Fruit fly (Drosophila melanogaster) whole organism, embryonic: ENCODE data around the gene CG34251.

Source experiments
- Adf1 ChIP-seq: fragments of 200-800 bp; sonication (Bioruptor generic); IDR thresholded peaks from 2 replicates; pipeline ENCODE4 v1.3.6; 2022; ENCODE audit warnings: missing biosample characterization, missing genetic modification characterization
- Asciz ChIP-seq: fragments of 200-800 bp; sonication (Bioruptor generic); optimal IDR thresholded peaks from 2 replicates; lab custom pipeline; 2017; ENCODE audit warnings: missing biosample characterization, mild to moderate bottlenecking, missing genetic modification characterization, missing genetic modification reagents
- Atf6 ChIP-seq: fragments of 200-800 bp; sonication (Bioruptor generic); IDR thresholded peaks from 2 replicates; pipeline ENCODE4 v1.3.6; 2022; ENCODE audit warnings: missing biosample characterization, missing genetic modification characterization
- CG10147 ChIP-seq: fragments of 200-800 bp; sonication (Bioruptor generic); optimal IDR thresholded peaks from 2 replicates; lab custom pipeline; 2019; ENCODE audit warnings: missing biosample characterization, mild to moderate bottlenecking, missing genetic modification characterization, moderate library complexity
- CG10462 ChIP-seq: fragments of 200-800 bp; sonication (Bioruptor generic); optimal IDR thresholded peaks from 2 replicates; lab custom pipeline; 2016; ENCODE audit warnings: missing biosample characterization, missing genetic modification characterization
- CG12236 ChIP-seq: fragments of 200-800 bp; sonication (Bioruptor generic); optimal IDR thresholded peaks from 2 replicates; lab custom pipeline; 2016; ENCODE audit warnings: missing biosample characterization, missing genetic modification characterization
- CG12299 ChIP-seq: fragments of 200-800 bp; sonication (Bioruptor generic); optimal IDR thresholded peaks from 2 replicates; lab custom pipeline; 2018; ENCODE audit warnings: missing biosample characterization, mild to moderate bottlenecking, missing genetic modification characterization
- CG12769 ChIP-seq: fragments of 200-800 bp; sonication (Bioruptor generic); optimal IDR thresholded peaks from 2 replicates; lab custom pipeline; 2019; ENCODE audit warnings: missing biosample characterization, mild to moderate bottlenecking, missing genetic modification characterization, moderate library complexity
- CG17568 ChIP-seq: fragments of 200-800 bp; sonication (Bioruptor generic); optimal IDR thresholded peaks from 2 replicates; lab custom pipeline; 2018; ENCODE audit warnings: missing biosample characterization, mild to moderate bottlenecking, missing genetic modification characterization, moderate library complexity
- CG17612 ChIP-seq: fragments of 200-800 bp; sonication (Bioruptor generic); IDR thresholded peaks from 2 replicates; pipeline ENCODE4 v1.3.6; 2022; ENCODE audit warnings: missing biosample characterization, missing genetic modification characterization
- CG17912 ChIP-seq: fragments of 200-800 bp; sonication (Bioruptor generic); optimal IDR thresholded peaks from 2 replicates; lab custom pipeline; 2018; ENCODE audit warnings: missing biosample characterization, mild to moderate bottlenecking, missing genetic modification characterization
- CG2120 ChIP-seq: fragments of 200-800 bp; sonication (Bioruptor generic); optimal IDR thresholded peaks from 3 replicates; lab custom pipeline; 2016; ENCODE audit warnings: missing biosample characterization, missing genetic modification characterization
- CG34376 ChIP-seq: fragments of 200-800 bp; sonication (Bioruptor generic); optimal IDR thresholded peaks from 2 replicates; lab custom pipeline; 2018; ENCODE audit warnings: missing biosample characterization, mild to moderate bottlenecking, missing genetic modification characterization
- CG4854 ChIP-seq: fragments of 200-800 bp; sonication (Bioruptor generic); optimal IDR thresholded peaks from 2 replicates; lab custom pipeline; 2016; ENCODE audit warnings: missing biosample characterization, missing genetic modification characterization, inconsistent platforms
- CG7839 ChIP-seq: fragments of 200-800 bp; sonication (Bioruptor generic); optimal IDR thresholded peaks from 3 replicates; lab custom pipeline; 2018; ENCODE audit warnings: missing biosample characterization, mild to moderate bottlenecking, missing genetic modification characterization, moderate library complexity
- CHES-1-like ChIP-seq: fragments of 200-800 bp; sonication (Bioruptor generic); optimal IDR thresholded peaks from 2 replicates; lab custom pipeline; 2016; ENCODE audit warnings: missing biosample characterization, missing genetic modification characterization
- Eip74EF ChIP-seq, 2 experiments: fragments of 200-800 bp in 1 of 2; fragments of >200 bp in 1 of 2; sonication (Bioruptor generic) in 1 of 2; optimal IDR thresholded peaks; 2 replicates each; lab custom pipeline; 2017 to 2019; ENCODE audit warnings: missing biosample characterization in 2 of 2, missing genetic modification characterization in 2 of 2, mild to moderate bottlenecking in 1 of 2, moderate library complexity in 1 of 2
- Hand ChIP-seq: fragments of 200-800 bp; sonication (Bioruptor generic); optimal IDR thresholded peaks from 2 replicates; lab custom pipeline; 2017; ENCODE audit warnings: mild to moderate bottlenecking, missing biosample characterization, missing genetic modification reagents, missing genetic modification characterization
- Hey ChIP-seq: fragments of 200-800 bp; sonication (Bioruptor generic); optimal IDR thresholded peaks from 3 replicates; lab custom pipeline; 2018; ENCODE audit warnings: missing biosample characterization, mild to moderate bottlenecking, missing genetic modification characterization
- Hmr ChIP-seq: fragments of 200-800 bp; sonication (Bioruptor generic); optimal IDR thresholded peaks from 3 replicates; lab custom pipeline; 2017; ENCODE audit warnings: mild to moderate bottlenecking, missing biosample characterization, missing genetic modification reagents, missing genetic modification characterization
- Med ChIP-seq: fragments of 200-800 bp; sonication (Bioruptor generic); peaks from one replicate; lab custom pipeline; 2016; ENCODE audit warnings: missing biosample characterization, missing genetic modification characterization, mild to moderate bottlenecking, inconsistent platforms, moderate library complexity
- Meics ChIP-seq: fragments of 200-800 bp; sonication (Bioruptor generic); optimal IDR thresholded peaks from 2 replicates; lab custom pipeline; 2017; ENCODE audit warnings: missing biosample characterization, mild to moderate bottlenecking, missing genetic modification characterization
- NK7.1 ChIP-seq: fragments of 200-800 bp; sonication (Bioruptor generic); optimal IDR thresholded peaks from 3 replicates; lab custom pipeline; 2016; ENCODE audit warnings: missing biosample characterization, missing genetic modification characterization
- PHDP ChIP-seq: fragments of 200-800 bp; sonication (Bioruptor generic); optimal IDR thresholded peaks from 3 replicates; lab custom pipeline; 2018; ENCODE audit warnings: missing biosample characterization, mild to moderate bottlenecking, missing genetic modification characterization, moderate library complexity
- Scr ChIP-seq: fragments of 200-800 bp; sonication (Bioruptor generic); IDR thresholded peaks from 2 replicates; pipeline ENCODE4 v1.3.6; 2022; ENCODE audit warnings: missing biosample characterization, missing genetic modification characterization; ENCODE audit not compliant: partially characterized antibody
- Xrp1 ChIP-seq: fragments of 200-800 bp; sonication (Bioruptor generic); IDR thresholded peaks from 2 replicates; pipeline ENCODE4 v1.3.6; 2022; ENCODE audit warnings: missing biosample characterization, missing genetic modification characterization
- ci ChIP-seq: fragments of 200-800 bp; sonication (Bioruptor generic); IDR thresholded peaks from 3 replicates; pipeline ENCODE4 v1.3.6; 2022; ENCODE audit warnings: missing biosample characterization, missing genetic modification characterization
- cwo ChIP-seq: fragments of 200-800 bp; sonication (Bioruptor generic); optimal IDR thresholded peaks from 3 replicates; lab custom pipeline; 2017; ENCODE audit warnings: missing biosample characterization, missing genetic modification characterization, mild to moderate bottlenecking, moderate library complexity, missing genetic modification reagents
- dysf ChIP-seq: fragments of 200-800 bp; sonication (Bioruptor generic); IDR thresholded peaks from 3 replicates; pipeline ENCODE4 v1.3.6; 2022; ENCODE audit warnings: missing biosample characterization, missing genetic modification characterization
- fu2 ChIP-seq: fragments of 200-800 bp; sonication (Bioruptor generic); optimal IDR thresholded peaks from 2 replicates; lab custom pipeline; 2016; ENCODE audit warnings: missing biosample characterization, missing genetic modification characterization
- hkb ChIP-seq, 2 experiments: fragments of 200-800 bp in 1 of 2; fragments of >200 bp in 1 of 2; sonication (Bioruptor generic) in 1 of 2; IDR thresholded peaks in 1 of 2; optimal IDR thresholded peaks in 1 of 2; 2 replicates each; pipeline versions ENCODE4 v1.3.6 to Lab custom; 2017 to 2022; ENCODE audit warnings: missing biosample characterization in 1 of 2, missing genetic modification characterization in 1 of 2
- kni ChIP-seq: fragments of 200-800 bp; sonication (Bioruptor generic); optimal IDR thresholded peaks from 3 replicates; lab custom pipeline; 2017; ENCODE audit warnings: mild to moderate bottlenecking, missing biosample characterization, missing genetic modification reagents, missing genetic modification characterization
- nom ChIP-seq: fragments of 200-800 bp; sonication (Bioruptor generic); optimal IDR thresholded peaks from 2 replicates; lab custom pipeline; 2017; ENCODE audit warnings: missing biosample characterization, missing genetic modification characterization, mild to moderate bottlenecking, moderate library complexity, missing genetic modification reagents
- pho ChIP-seq: fragments of 200-800 bp; sonication (Bioruptor generic); optimal IDR thresholded peaks from 2 replicates; lab custom pipeline; 2016; ENCODE audit warnings: missing biosample characterization, missing genetic modification characterization
- salm ChIP-seq: fragments of 200-800 bp; sonication (Bioruptor generic); optimal IDR thresholded peaks from 2 replicates; lab custom pipeline; 2018; ENCODE audit warnings: missing biosample characterization, mild to moderate bottlenecking, missing genetic modification characterization
- sens ChIP-seq: fragments of 200-800 bp; sonication (Bioruptor generic); peaks from one replicate; lab custom pipeline; 2016; ENCODE audit warnings: missing biosample characterization, missing genetic modification characterization
- toy ChIP-seq: fragments of 200-800 bp; sonication (Bioruptor generic); IDR thresholded peaks from 2 replicates; pipeline ENCODE4 v1.3.6; 2022; ENCODE audit warnings: missing biosample characterization, missing genetic modification characterization
- usp ChIP-seq: fragments of >200 bp; optimal IDR thresholded peaks from 2 replicates; lab custom pipeline; 2017; ENCODE audit warnings: missing biosample characterization, missing genetic modification characterization
- vvl ChIP-seq: fragments of 200-800 bp; sonication (Bioruptor generic); IDR thresholded peaks from 2 replicates; pipeline ENCODE4 v1.3.6; 2022; ENCODE audit warnings: missing biosample characterization, missing genetic modification characterization

CG34251 gene

dm6 chr3L:17625014-17625413 is 46.4 kb upstream of the CG34251 start (continued):
- TF ChIP-seq CG17612 (GFP tag; lab: Robert Waterston, UW): no peak
- TF ChIP-seq CG17568 (GFP tag; lab: Kevin White, UChicago): peak; percentile 61
- TF ChIP-seq CG34376 (GFP tag; lab: Kevin White, UChicago): no peak
- peak; percentile 28 for TF ChIP-seq Hey
- no peak for TF ChIP-seq CG10462 (GFP tag; lab: Kevin White, UChicago)
- no peak for TF ChIP-seq CG12236 (GFP tag; lab: Kevin White, UChicago)
- TF ChIP-seq CG2120 (GFP tag; lab: Kevin White, UChicago): no peak
- TF ChIP-seq usp (GFP tag; lab: Kevin White, UChicago): no peak
- peak; percentile 62 for TF ChIP-seq CG12299 (tag; lab: Kevin White, UChicago)
- TF ChIP-seq Scr (GFP tag; lab: Robert Waterston, UW): no peak
- TF ChIP-seq CG12769: peak; percentile 6
- peak; percentile 8 for TF ChIP-seq salm (tag; lab: Kevin White, UChicago)
- TF ChIP-seq pho (GFP tag; lab: Kevin White, UChicago): no peak
- TF ChIP-seq CG10147 (GFP tag; lab: Kevin White, UChicago): no peak
- TF ChIP-seq Med (GFP tag; lab: Kevin White, UChicago): peak; percentile 66
- TF ChIP-seq Hmr (GFP tag; lab: Kevin White, UChicago): peak; percentile 63
- no peak for TF ChIP-seq CG7839 (tag; lab: Kevin White, UChicago)
- no peak for TF ChIP-seq Adf1 (GFP tag; lab: Robert Waterston, UW)
- TF ChIP-seq ci: 0 out of 3 replicates have a peak, but pooled peaks have one; percentile 36
- peak; percentile 10 for TF ChIP-seq sens (GFP tag; lab: Kevin White, UChicago)
- TF ChIP-seq Hand: peak; percentile 54
- TF ChIP-seq CG4854 (GFP tag; lab: Kevin White, UChicago): no peak
- TF ChIP-seq CG17912: no peak
- TF ChIP-seq Xrp1 (GFP tag; lab: Robert Waterston, UW): 0 out of 2 replicates have a peak, but pooled peaks have one; percentile 17
- no peak for TF ChIP-seq toy (GFP tag; lab: Robert Waterston, UW)
- TF ChIP-seq Atf6: no peak
- peak; percentile 6 for TF ChIP-seq Meics (GFP tag; lab: Kevin White, UChicago)
- peak; percentile 61 for TF ChIP-seq PHDP (tag; lab: Kevin White, UChicago)
- TF ChIP-seq CHES-1-like (GFP tag; lab: Kevin White, UChicago): no peak
- TF ChIP-seq, all 482 proteins: peak for 37

dm6 chr3L:17625574-17626128 is 45.8 kb upstream of the CG34251 start:
- TF ChIP-seq CG12769: no peak
- TF ChIP-seq fu2 (GFP tag; lab: Kevin White, UChicago): no peak
- TF ChIP-seq kni (GFP tag; lab: Kevin White, UChicago): peak; percentile 22
- TF ChIP-seq cwo: peak; percentile 59
- TF ChIP-seq Eip74EF (GFP tag; optimal IDR thresholded peaks at IDR 0.05; lab: Kevin White, UChicago): peak in 1 of 2 experiments; percentile 54
- peak; percentile 32 for TF ChIP-seq sens (GFP tag; lab: Kevin White, UChicago)
- no peak for TF ChIP-seq hkb (optimal IDR thresholded peaks at IDR 0.05; lab: Kevin White, UChicago)
- 0 out of 2 replicates have a peak, but pooled peaks have one; percentile 20 for TF ChIP-seq hkb (GFP tag; IDR thresholded peaks at IDR 0.05; lab: Robert Waterston, UW)
- peak; percentile 76 for TF ChIP-seq vvl
- TF ChIP-seq Asciz (GFP tag; lab: Kevin White, UChicago): peak; percentile 25
- TF ChIP-seq NK7.1: no peak

DNA sequence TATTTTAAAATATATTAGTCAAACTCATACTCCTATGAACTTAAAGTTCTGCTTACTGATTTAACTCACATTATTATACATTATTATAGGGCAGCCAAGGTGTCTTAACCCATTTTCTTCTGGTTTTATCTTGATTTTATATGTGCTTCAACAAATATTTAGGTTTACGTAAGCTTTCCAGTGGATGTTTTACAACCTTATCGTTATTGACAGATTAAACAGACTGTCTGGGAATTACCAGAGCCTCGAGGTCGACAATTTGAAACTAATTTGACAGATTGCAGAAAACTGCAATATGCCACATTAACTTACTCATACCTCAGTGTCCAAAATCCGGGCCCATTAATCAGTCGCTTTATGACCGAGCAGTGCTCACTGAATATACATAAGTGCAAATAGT is 40.2 kb upstream of the CG34251 start:
- TF ChIP-seq nom (GFP tag; lab: Kevin White, UChicago) (peak; percentile 51), dysf (GFP tag; lab: Robert Waterston, UW) (no peak)
